Worm (Caenorhabditis elegans): ENCODE results near the gene Y45F10D.2.

Y45F10D.2 gene

ce11 chrIV:13786690-13787089 is 12.2 kb upstream of the Y45F10D.2 start, which contains the start of gene icap-1:
Gene icap-1 (minus strand): TSS chrIV:13786961.
- TF ChIP-seq nhr-67 (tag; optimal IDR thresholded peaks at IDR 0.05): no peak
- no peak for TF ChIP-seq sea-2 (GFP tag; optimal IDR thresholded peaks at IDR 0.05)
- TF ChIP-seq ama-1 (optimal IDR thresholded peaks at IDR 0.05): no peak
- TF ChIP-seq nfya-1 (tag; optimal IDR thresholded peaks at IDR 0.05; ENCODE audit: insufficient read depth): peak; percentile 23
- TF ChIP-seq nhr-12 (tag; optimal IDR thresholded peaks at IDR 0.05): no peak
- no peak for TF ChIP-seq elt-1 (tag; optimal IDR thresholded peaks at IDR 0.05)
- no peak for TF ChIP-seq aly-2 (tag; optimal IDR thresholded peaks at IDR 0.05)
- peak; percentile 35 for TF ChIP-seq elt-2 (tag; optimal IDR thresholded peaks at IDR 0.05)
- no peak for TF ChIP-seq zag-1 (tag; optimal IDR thresholded peaks at IDR 0.05)
- no peak for TF ChIP-seq nhr-43 (tag; optimal IDR thresholded peaks at IDR 0.05; ENCODE audit: poor library complexity, severe bottlenecking)
- TF ChIP-seq tbx-2 (tag; optimal IDR thresholded peaks at IDR 0.05): no peak
- no peak for TF ChIP-seq nhr-237 (tag; optimal IDR thresholded peaks at IDR 0.05)
- TF ChIP-seq ceh-28 (tag; optimal IDR thresholded peaks at IDR 0.05): peak; percentile 32
- no peak for TF ChIP-seq R02D3.7 (tag; optimal IDR thresholded peaks at IDR 0.05)
- TF ChIP-seq ztf-4 (tag; optimal IDR thresholded peaks at IDR 0.05): no peak
- TF ChIP-seq hmg-11 (tag; optimal IDR thresholded peaks at IDR 0.05): peak; percentile 29
- TF ChIP-seq elt-3 (tag; optimal IDR thresholded peaks at IDR 0.05): no peak
- TF ChIP-seq nhr-25 (tag; optimal IDR thresholded peaks at IDR 0.05): no peak
- no peak for TF ChIP-seq mml-1 (tag; optimal IDR thresholded peaks at IDR 0.05)
- no peak for TF ChIP-seq eor-1 (tag; optimal IDR thresholded peaks at IDR 0.05)
- TF ChIP-seq fkh-2 (tag; optimal IDR thresholded peaks at IDR 0.05): no peak
- TF ChIP-seq jun-1 (tag; optimal IDR thresholded peaks at IDR 0.05): no peak
- TF ChIP-seq lin-39 (tag; optimal IDR thresholded peaks at IDR 0.05): no peak
- TF ChIP-seq skn-1 (tag; optimal IDR thresholded peaks at IDR 0.05): no peak
- TF ChIP-seq fos-1 (tag; optimal IDR thresholded peaks at IDR 0.05): no peak
- TF ChIP-seq nhr-77 (tag; optimal IDR thresholded peaks at IDR 0.05): no peak
- no peak for TF ChIP-seq snpc-4 (tag; optimal IDR thresholded peaks at IDR 0.05)
- no peak for TF ChIP-seq fkh-10 (GFP tag; optimal IDR thresholded peaks at IDR 0.05)
- no peak for TF ChIP-seq nhr-11 (tag; optimal IDR thresholded peaks at IDR 0.05)
- TF ChIP-seq ceh-82 (tag; optimal IDR thresholded peaks at IDR 0.05): no peak
- no peak for TF ChIP-seq mdl-1 (tag; optimal IDR thresholded peaks at IDR 0.05)
- no peak for TF ChIP-seq ceh-16 (tag; optimal IDR thresholded peaks at IDR 0.05)
- no peak for TF ChIP-seq lsy-12 (tag; optimal IDR thresholded peaks at IDR 0.05)
- no peak for TF ChIP-seq nhr-76 (tag; optimal IDR thresholded peaks at IDR 0.05)
- no peak for TF ChIP-seq nhr-23 (tag; optimal IDR thresholded peaks at IDR 0.05)
- TF ChIP-seq daf-12 (tag; optimal IDR thresholded peaks at IDR 0.05): no peak
- no peak for TF ChIP-seq egl-27 (tag; optimal IDR thresholded peaks at IDR 0.05)
- peak; percentile 35 for TF ChIP-seq pha-4 (tag; optimal IDR thresholded peaks at IDR 0.05)

ce11 chrIV:13785545-13785944 is 11.1 kb upstream of the Y45F10D.2 start, which contains the start of gene lact-9:
Gene lact-9 (minus strand): TSS chrIV:13785645.
- TF ChIP-seq ztf-4 (tag; optimal IDR thresholded peaks at IDR 0.05) (no peak), jun-1 (tag; optimal IDR thresholded peaks at IDR 0.05) (no peak), eor-1 (tag; optimal IDR thresholded peaks at IDR 0.05) (no peak), ceh-82 (tag; optimal IDR thresholded peaks at IDR 0.05) (no peak), elt-1 (tag; optimal IDR thresholded peaks at IDR 0.05) (no peak), lin-15B (tag; optimal IDR thresholded peaks at IDR 0.05) (no peak), ama-1 (optimal IDR thresholded peaks at IDR 0.05) (peak; percentile 5)

- peak; percentile 72 for TF ChIP-seq ama-1 (optimal IDR thresholded peaks at IDR 0.05)
- no peak for TF ChIP-seq nhr-28 (tag; optimal IDR thresholded peaks at IDR 0.05)
- TF ChIP-seq elt-3 (tag; optimal IDR thresholded peaks at IDR 0.05): no peak
- no peak for TF ChIP-seq fkh-10 (GFP tag; optimal IDR thresholded peaks at IDR 0.05)
- TF ChIP-seq nhr-25 (tag; optimal IDR thresholded peaks at IDR 0.05): peak; percentile 2
- no peak for TF ChIP-seq nhr-237 (tag; optimal IDR thresholded peaks at IDR 0.05)
- no peak for TF ChIP-seq ceh-82 (tag; optimal IDR thresholded peaks at IDR 0.05)
Measured at ce11 chrIV:13784774-13785173, 10.3 kb upstream of the Y45F10D.2 start.

Data from whole organism, L3 larva.